Fruit fly (Drosophila melanogaster) whole organism, pupa: ENCODE measurements around the gene Rrp1.

ENCODE experiments used
- CG4496 ChIP-seq: fragments of 200-800 bp; sonication (Bioruptor generic); IDR thresholded peaks from 3 replicates; pipeline ENCODE4 v1.3.6; 2022; ENCODE audit warnings: missing biosample characterization, missing genetic modification characterization
- CG8301 ChIP-seq: fragments of 200-800 bp; sonication (Bioruptor generic); optimal IDR thresholded peaks from 2 replicates; lab custom pipeline; 2018; ENCODE audit warnings: missing biosample characterization, mild to moderate bottlenecking, missing genetic modification characterization
- D1 ChIP-seq: fragments of 200-800 bp; sonication (Bioruptor generic); optimal IDR thresholded peaks from 2 replicates; lab custom pipeline; 2018; ENCODE audit warnings: missing biosample characterization, mild to moderate bottlenecking, missing genetic modification characterization, moderate library complexity
- EcR ChIP-seq: fragments of 200-800 bp; sonication (Bioruptor generic); optimal IDR thresholded peaks from 3 replicates; lab custom pipeline; 2019; ENCODE audit warnings: missing biosample characterization, missing genetic modification characterization, mild to moderate bottlenecking, moderate library complexity, missing genetic modification reagents

dm6 chr2L:3006925-3007426 lies 34.7 kb upstream of the Rrp1 start:
- TF ChIP-seq D1, result no peak
- no peak for TF ChIP-seq EcR (GFP tag; lab: Kevin White, UChicago)
- no peak for TF ChIP-seq CG8301 (tag; lab: Kevin White, UChicago)
- TF ChIP-seq CG4496 (GFP tag; lab: Robert Waterston, UW), result no peak
